Fruit fly (Drosophila melanogaster): ENCODE measurements around the gene Alg12.

- no peak for TF ChIP-seq CG8478 (optimal IDR thresholded peaks at IDR 0.05)
- TF ChIP-seq CTCF (optimal IDR thresholded peaks at IDR 0.05) = no peak
Observed at dm6 chr3R:9747900-9748663, 8.2 kb upstream of the Alg12 start.

Measured in S2 (cell line).